Fruit fly (Drosophila melanogaster) whole organism, embryonic: ENCODE results near the gene Rad60.

Source experiments
- Abd-B ChIP-seq: fragments of 200-800 bp; sonication (Bioruptor generic); optimal IDR thresholded peaks from 2 replicates; lab custom pipeline; 2018; ENCODE audit warnings: missing biosample characterization, mild to moderate bottlenecking, missing genetic modification characterization, moderate library complexity
- Awh ChIP-seq: fragments of 200-800 bp; sonication (Bioruptor generic); IDR thresholded peaks from 2 replicates; pipeline ENCODE4, ENCODE4 v1.3.6; 2022; ENCODE audit warnings: missing biosample characterization, missing genetic modification characterization
- CG10147 ChIP-seq: fragments of 200-800 bp; sonication (Bioruptor generic); optimal IDR thresholded peaks from 2 replicates; lab custom pipeline; 2019; ENCODE audit warnings: missing biosample characterization, mild to moderate bottlenecking, missing genetic modification characterization, moderate library complexity
- CG10321 ChIP-seq: fragments of 200-800 bp; sonication (Bioruptor generic); IDR thresholded peaks from 2 replicates; pipeline ENCODE4 v1.3.6; 2022; ENCODE audit warnings: missing biosample characterization, missing genetic modification characterization
- CG10565 ChIP-seq: fragments of 200-800 bp; sonication (Bioruptor generic); optimal IDR thresholded peaks from 3 replicates; lab custom pipeline; 2016; ENCODE audit warnings: missing biosample characterization, mild to moderate bottlenecking, missing genetic modification characterization
- CG11504 ChIP-seq: fragments of 200-800 bp; sonication (Bioruptor generic); optimal IDR thresholded peaks from 3 replicates; lab custom pipeline; 2019; ENCODE audit warnings: missing biosample characterization, mild to moderate bottlenecking, missing genetic modification characterization, moderate library complexity
- CG12769 ChIP-seq: fragments of 200-800 bp; sonication (Bioruptor generic); optimal IDR thresholded peaks from 2 replicates; lab custom pipeline; 2019; ENCODE audit warnings: missing biosample characterization, mild to moderate bottlenecking, missing genetic modification characterization, moderate library complexity
- CG13287 ChIP-seq: fragments of 200-800 bp; sonication (Bioruptor generic); IDR thresholded peaks from 2 replicates; pipeline ENCODE4 v1.3.6; 2022; ENCODE audit warnings: missing biosample characterization, missing genetic modification characterization; ENCODE audit not compliant: partially characterized antibody
- CG13624 ChIP-seq: fragments of 200-800 bp; sonication (Bioruptor generic); optimal IDR thresholded peaks from 2 replicates; lab custom pipeline; 2016; ENCODE audit warnings: missing biosample characterization, missing genetic modification characterization
- CG14667 ChIP-seq: fragments of 200-800 bp; sonication (Bioruptor generic); IDR thresholded peaks from 2 replicates; pipeline ENCODE4 v1.3.6; 2022; ENCODE audit warnings: missing biosample characterization, missing genetic modification characterization
- CG16779 ChIP-seq: fragments of 200-800 bp; sonication (Bioruptor generic); IDR thresholded peaks from 2 replicates; pipeline ENCODE4 v1.3.6; 2022; ENCODE audit warnings: missing biosample characterization, missing genetic modification characterization
- CG18599 ChIP-seq: fragments of 200-800 bp; sonication (Bioruptor generic); optimal IDR thresholded peaks from 3 replicates; lab custom pipeline; 2017; ENCODE audit warnings: missing biosample characterization, missing genetic modification characterization, mild to moderate bottlenecking, moderate library complexity, missing genetic modification reagents
- CG18619 ChIP-seq: fragments of 200-800 bp; sonication (Bioruptor generic); optimal IDR thresholded peaks from 3 replicates; lab custom pipeline; 2017; ENCODE audit warnings: missing biosample characterization, mild to moderate bottlenecking, missing genetic modification characterization
- CG2120 ChIP-seq: fragments of 200-800 bp; sonication (Bioruptor generic); optimal IDR thresholded peaks from 3 replicates; lab custom pipeline; 2016; ENCODE audit warnings: missing biosample characterization, missing genetic modification characterization
- CG30020 ChIP-seq: fragments of 200-800 bp; optimal IDR thresholded peaks from 2 replicates; lab custom pipeline; 2019; ENCODE audit warnings: missing biosample characterization, mild to moderate bottlenecking, missing genetic modification characterization, moderate library complexity
- CG4730 ChIP-seq: fragments of 200-800 bp; sonication (Bioruptor generic); IDR thresholded peaks from 2 replicates; pipeline ENCODE4 v1.3.6; 2022; ENCODE audit warnings: missing biosample characterization, missing genetic modification characterization
- CG7357 ChIP-seq: fragments of 200-800 bp; sonication (Bioruptor generic); IDR thresholded peaks from 3 replicates; pipeline ENCODE4 v1.3.6; 2022; ENCODE audit warnings: missing biosample characterization, missing genetic modification characterization
- CG7839 ChIP-seq: fragments of 200-800 bp; sonication (Bioruptor generic); optimal IDR thresholded peaks from 3 replicates; lab custom pipeline; 2018; ENCODE audit warnings: missing biosample characterization, mild to moderate bottlenecking, missing genetic modification characterization, moderate library complexity
- CG7963 ChIP-seq: fragments of 200-800 bp; sonication (Bioruptor generic); IDR thresholded peaks from 3 replicates; pipeline ENCODE4 v1.3.6; 2022; ENCODE audit warnings: missing biosample characterization, missing genetic modification characterization; ENCODE audit not compliant: partially characterized antibody
- CG8359 ChIP-seq: fragments of 200-800 bp; sonication (Bioruptor generic); optimal IDR thresholded peaks from 2 replicates; lab custom pipeline; 2017; ENCODE audit warnings: missing biosample characterization, mild to moderate bottlenecking, missing genetic modification characterization, borderline replicate concordance
- CG8478 ChIP-seq: fragments of >200 bp; optimal IDR thresholded peaks from 2 replicates; lab custom pipeline; 2018
- CG9437 ChIP-seq: fragments of 200-800 bp; sonication (Bioruptor generic); optimal IDR thresholded peaks from 2 replicates; lab custom pipeline; 2018; ENCODE audit warnings: missing biosample characterization, mild to moderate bottlenecking, missing genetic modification characterization
- CkIIα-i1 ChIP-seq: fragments of 200-800 bp; sonication (Bioruptor generic); IDR thresholded peaks from 2 replicates; pipeline ENCODE4 v1.3.6; 2022; ENCODE audit warnings: missing biosample characterization, missing genetic modification characterization
- D19A ChIP-seq: fragments of 200-800 bp; optimal IDR thresholded peaks from 3 replicates; lab custom pipeline; 2019; ENCODE audit warnings: missing biosample characterization, mild to moderate bottlenecking, missing genetic modification characterization, moderate library complexity
- H15 ChIP-seq: fragments of 200-800 bp; sonication (Bioruptor generic); IDR thresholded peaks from 3 replicates; pipeline ENCODE4 v1.3.6; 2022; ENCODE audit warnings: missing biosample characterization, missing genetic modification characterization
- Hr39 ChIP-seq: fragments of >200 bp; optimal IDR thresholded peaks from 2 replicates; lab custom pipeline; 2017
- Nf-YB ChIP-seq: fragments of 200-800 bp; sonication (Bioruptor generic); optimal IDR thresholded peaks from 3 replicates; lab custom pipeline; 2019; ENCODE audit warnings: missing biosample characterization, mild to moderate bottlenecking, missing genetic modification characterization, moderate library complexity
- Side ChIP-seq: fragments of 200-800 bp; sonication (Bioruptor generic); optimal IDR thresholded peaks from 2 replicates; lab custom pipeline; 2016; ENCODE audit warnings: missing biosample characterization, missing genetic modification characterization
- Sry-β ChIP-seq: fragments of 200-800 bp; sonication (Bioruptor generic); optimal IDR thresholded peaks from 2 replicates; lab custom pipeline; 2018; ENCODE audit warnings: missing biosample characterization, mild to moderate bottlenecking, missing genetic modification characterization, moderate library complexity
- aop ChIP-seq: fragments of 200-800 bp; sonication (Bioruptor generic); IDR thresholded peaks from 2 replicates; pipeline ENCODE4 v1.3.6; 2022; ENCODE audit warnings: missing biosample characterization, missing genetic modification characterization
- ase ChIP-seq: fragments of 200-800 bp; sonication (Bioruptor generic); IDR thresholded peaks from 3 replicates; pipeline ENCODE4 v1.3.6; 2022; ENCODE audit warnings: missing biosample characterization, missing genetic modification characterization
- bigmax ChIP-seq: fragments of 200-800 bp; sonication (Bioruptor generic); optimal IDR thresholded peaks from 2 replicates; lab custom pipeline; 2018; ENCODE audit warnings: missing biosample characterization, mild to moderate bottlenecking, missing genetic modification characterization
- bsh ChIP-seq, 2 experiments: fragments of 200-800 bp; sonication (Bioruptor generic); optimal IDR thresholded peaks; 2 replicates each; lab custom pipeline; 2017 to 2018; ENCODE audit warnings: mild to moderate bottlenecking in 2 of 2, missing biosample characterization in 2 of 2, missing genetic modification characterization in 2 of 2, moderate library complexity in 1 of 2
- btn ChIP-seq: fragments of 200-800 bp; sonication (Bioruptor generic); optimal IDR thresholded peaks from 2 replicates; lab custom pipeline; 2016; ENCODE audit warnings: missing biosample characterization, missing genetic modification characterization
- fd102C ChIP-seq: fragments of 200-800 bp; sonication (Bioruptor generic); optimal IDR thresholded peaks from 2 replicates; lab custom pipeline; 2018; ENCODE audit warnings: missing biosample characterization, mild to moderate bottlenecking, missing genetic modification characterization, moderate library complexity
- fd96Cb ChIP-seq: fragments of 200-800 bp; sonication (Bioruptor generic); optimal IDR thresholded peaks from 2 replicates; lab custom pipeline; 2018; ENCODE audit warnings: missing biosample characterization, mild to moderate bottlenecking, missing genetic modification characterization, moderate library complexity
- ftz-f1 ChIP-seq: fragments of 200-800 bp; sonication (Bioruptor generic); optimal IDR thresholded peaks from 2 replicates; lab custom pipeline; 2016; ENCODE audit warnings: missing biosample characterization, missing genetic modification characterization
- gem ChIP-seq: fragments of 200-800 bp; sonication (Bioruptor generic); optimal IDR thresholded peaks from 2 replicates; lab custom pipeline; 2019; ENCODE audit warnings: missing biosample characterization, mild to moderate bottlenecking, missing genetic modification characterization, moderate library complexity
- grau ChIP-seq: fragments of 200-800 bp; optimal IDR thresholded peaks from 3 replicates; lab custom pipeline; 2019; ENCODE audit warnings: missing biosample characterization, mild to moderate bottlenecking, missing genetic modification characterization, moderate library complexity
- grn ChIP-seq: fragments of 200-800 bp; sonication (Bioruptor generic); optimal IDR thresholded peaks from 3 replicates; lab custom pipeline; 2017; ENCODE audit warnings: missing biosample characterization, missing genetic modification characterization
- gro ChIP-seq: fragments of 200-800 bp; sonication (Bioruptor generic); optimal IDR thresholded peaks from 2 replicates; lab custom pipeline; 2016; ENCODE audit warnings: missing biosample characterization, missing genetic modification characterization
- hkb ChIP-seq, 2 experiments: fragments of 200-800 bp in 1 of 2; fragments of >200 bp in 1 of 2; sonication (Bioruptor generic) in 1 of 2; IDR thresholded peaks in 1 of 2; optimal IDR thresholded peaks in 1 of 2; 2 replicates each; pipeline versions ENCODE4 v1.3.6 to Lab custom; 2017 to 2022; ENCODE audit warnings: missing biosample characterization in 1 of 2, missing genetic modification characterization in 1 of 2
- lmd ChIP-seq: fragments of 200-800 bp; sonication (Bioruptor generic); IDR thresholded peaks from 2 replicates; pipeline ENCODE4 v1.3.6; 2022; ENCODE audit warnings: missing biosample characterization, missing genetic modification characterization
- maf-S ChIP-seq: fragments of 200-800 bp; sonication (Bioruptor generic); optimal IDR thresholded peaks from 2 replicates; lab custom pipeline; 2016; ENCODE audit warnings: missing biosample characterization, missing genetic modification characterization
- pnt ChIP-seq: fragments of 200-800 bp; sonication (Bioruptor generic); optimal IDR thresholded peaks from 3 replicates; lab custom pipeline; 2016; ENCODE audit warnings: missing biosample characterization, missing genetic modification characterization
- pros ChIP-seq: fragments of 200-800 bp; sonication (Bioruptor generic); optimal IDR thresholded peaks from 3 replicates; lab custom pipeline; 2019; ENCODE audit warnings: missing biosample characterization, mild to moderate bottlenecking, missing genetic modification characterization, moderate library complexity
- pum ChIP-seq: fragments of 200-800 bp; sonication (Bioruptor generic); optimal IDR thresholded peaks from 2 replicates; lab custom pipeline; 2016; ENCODE audit warnings: missing biosample characterization, missing genetic modification characterization
- scrt ChIP-seq: fragments of 200-800 bp; sonication (Bioruptor generic); optimal IDR thresholded peaks from 2 replicates; lab custom pipeline; 2018; ENCODE audit warnings: missing biosample characterization, mild to moderate bottlenecking, missing genetic modification characterization, moderate library complexity
- slbo ChIP-seq: fragments of 200-800 bp; sonication (Bioruptor generic); IDR thresholded peaks from 2 replicates; pipeline ENCODE4 v1.3.6; 2022; ENCODE audit warnings: missing biosample characterization, missing genetic modification characterization
- slou ChIP-seq: fragments of 200-800 bp; sonication (Bioruptor generic); optimal IDR thresholded peaks from 3 replicates; lab custom pipeline; 2016; ENCODE audit warnings: missing biosample characterization, missing genetic modification characterization

Rad60 gene

dm6 chr3R:23295360-23295772, 44.1 kb upstream of the Rad60 start:
- TF ChIP-seq CG7357 (GFP tag; lab: Robert Waterston, UW), result no peak
- 0 out of 3 replicates have a peak, but pooled peaks have one; percentile 22 for TF ChIP-seq H15 (GFP tag; lab: Robert Waterston, UW)
- TF ChIP-seq pum (GFP tag; lab: Kevin White, UChicago), result no peak
- peak; percentile 95 for TF ChIP-seq pros (GFP tag; lab: Kevin White, UChicago)
- TF ChIP-seq CG10147 (GFP tag; lab: Kevin White, UChicago), result no peak
- no peak for TF ChIP-seq CG4730 (GFP tag; lab: Robert Waterston, UW)
- TF ChIP-seq maf-S (GFP tag; lab: Kevin White, UChicago), result no peak
- TF ChIP-seq Side (GFP tag; lab: Kevin White, UChicago), result peak; percentile 15
- TF ChIP-seq ftz-f1 (GFP tag; lab: Kevin White, UChicago), result peak; percentile 83
- TF ChIP-seq lmd (GFP tag; lab: Robert Waterston, UW), result 0 out of 2 replicates have a peak, but pooled peaks have one; percentile 11
- no peak for TF ChIP-seq CG13624 (GFP tag; lab: Kevin White, UChicago)
- TF ChIP-seq bsh (GFP tag; optimal IDR thresholded peaks at IDR 0.05; lab: Kevin White, UChicago), result peak; percentile 18 to 64
- no peak for TF ChIP-seq Sry-β (GFP tag; lab: Kevin White, UChicago)
- TF ChIP-seq CG30020, result no peak
- TF ChIP-seq CG12769, result peak; percentile 67
- TF ChIP-seq CG16779 (GFP tag; lab: Robert Waterston, UW), result no peak
- TF ChIP-seq pnt (GFP tag; lab: Kevin White, UChicago), result no peak
- TF ChIP-seq ase, result no peak; the same call in 2 of the 3 replicates
- no peak for TF ChIP-seq bigmax
- TF ChIP-seq fd102C (GFP tag; lab: Kevin White, UChicago), result no peak
- peak; percentile 30 for TF ChIP-seq CG11504
- TF ChIP-seq hkb (optimal IDR thresholded peaks at IDR 0.05; lab: Kevin White, UChicago), result no peak
- peak; percentile 53; the same call in 1 of the 2 replicates for TF ChIP-seq hkb (GFP tag; IDR thresholded peaks at IDR 0.05; lab: Robert Waterston, UW)
- TF ChIP-seq gro (GFP tag; lab: Kevin White, UChicago), result peak; percentile 51
- no peak; the same call in 1 of the 2 replicates for TF ChIP-seq Awh (GFP tag; lab: Robert Waterston, UW)
- no peak for TF ChIP-seq fd96Cb
- TF ChIP-seq CG8478 (lab: Kevin White, UChicago), result peak; percentile 91
- no peak for TF ChIP-seq CG10565 (GFP tag; lab: Kevin White, UChicago)
- peak; percentile 48 for TF ChIP-seq CG13287 (GFP tag; lab: Robert Waterston, UW)
- no peak for TF ChIP-seq Hr39 (lab: Kevin White, UChicago)
- peak; percentile 91 for TF ChIP-seq grn (GFP tag; lab: Kevin White, UChicago)
- no peak for TF ChIP-seq CG9437 (GFP tag; lab: Kevin White, UChicago)
- no peak for TF ChIP-seq slou (GFP tag; lab: Kevin White, UChicago)
- TF ChIP-seq CG8359 (GFP tag; lab: Kevin White, UChicago), result no peak
- TF ChIP-seq CG7963 (GFP tag; lab: Robert Waterston, UW), result no peak
- TF ChIP-seq slbo (GFP tag; lab: Robert Waterston, UW), result no peak
- TF ChIP-seq CG10321, result peak; percentile 60; the same call in 1 of the 2 replicates
- peak; percentile 17 for TF ChIP-seq grau (tag; lab: Kevin White, UChicago)
- TF ChIP-seq CkIIα-i1 (GFP tag; lab: Robert Waterston, UW), result no peak
- no peak for TF ChIP-seq CG2120
- peak; percentile 97 for TF ChIP-seq Nf-YB (GFP tag; lab: Kevin White, UChicago)
- peak; percentile 15 for TF ChIP-seq CG18599
- peak; percentile 16 for TF ChIP-seq CG7839 (tag; lab: Kevin White, UChicago)
- no peak for TF ChIP-seq CG14667 (GFP tag; lab: Robert Waterston, UW)
- peak; percentile 8 for TF ChIP-seq D19A (tag; lab: Kevin White, UChicago)
- TF ChIP-seq Abd-B, result no peak
- peak; percentile 30 for TF ChIP-seq scrt (GFP tag; lab: Kevin White, UChicago)
- no peak for TF ChIP-seq btn (GFP tag; lab: Kevin White, UChicago)
- TF ChIP-seq CG18619 (GFP tag; lab: Kevin White, UChicago), result no peak
- TF ChIP-seq gem (tag; lab: Kevin White, UChicago), result no peak
- no peak; the same call in 1 of the 2 replicates for TF ChIP-seq aop (GFP tag; lab: Robert Waterston, UW)
